Fruit fly (Drosophila melanogaster): ENCODE measurements around the gene Hsp26.

Gene Hsp26

DNA sequence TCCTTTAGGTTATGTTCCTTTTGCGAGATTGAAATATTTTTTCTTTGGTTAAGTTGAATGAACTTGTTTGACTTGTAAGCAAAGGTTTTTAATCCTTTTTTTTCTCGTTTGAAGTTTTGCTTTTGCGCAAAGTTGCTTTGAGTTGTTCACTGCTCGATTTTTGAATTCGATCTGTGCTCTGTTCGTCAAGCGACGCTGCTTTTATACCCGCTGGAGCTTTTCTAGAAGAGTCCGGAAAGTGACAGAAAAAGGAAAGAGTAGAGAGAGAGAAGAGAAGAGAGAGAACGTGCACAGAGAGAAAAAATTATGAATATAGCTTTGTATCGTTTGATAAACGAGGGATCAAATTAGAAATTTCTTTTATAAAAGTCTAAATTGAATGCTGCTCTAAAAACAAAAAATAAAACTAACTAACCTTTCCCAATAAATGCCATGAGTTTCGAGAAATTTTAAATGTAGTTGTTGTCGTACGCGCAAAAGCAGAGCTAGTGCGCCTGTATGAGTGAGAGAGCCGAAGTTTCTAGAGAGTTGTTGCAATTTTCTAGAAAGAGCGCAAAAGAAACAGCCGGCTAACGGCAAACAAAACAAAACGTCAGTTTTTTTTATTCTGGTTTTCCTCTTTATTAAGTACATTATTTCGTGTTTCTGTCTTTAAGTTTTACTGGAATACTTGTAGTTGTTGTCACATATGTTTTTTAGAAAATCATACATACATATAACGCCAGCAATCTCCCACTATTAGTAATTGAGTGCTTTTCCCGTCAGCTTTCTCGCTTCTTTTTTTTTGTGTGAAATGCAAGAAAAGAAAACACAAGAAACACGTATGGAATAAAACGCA lies at the start of gene Hsp26 (continued):
- TF ChIP-seq Doc2 (GFP tag; IDR thresholded peaks at IDR 0.05): no peak
- TF ChIP-seq CG32772 (GFP tag; IDR thresholded peaks at IDR 0.05): peak; percentile 71
- peak; percentile 49 for TF ChIP-seq B-H2 (GFP tag; optimal IDR thresholded peaks at IDR 0.05)
- peak; percentile 88 for TF ChIP-seq CG16863 (GFP tag; optimal IDR thresholded peaks at IDR 0.05)
- TF ChIP-seq Optix (GFP tag; IDR thresholded peaks at IDR 0.05): peak; percentile 23; the same call in 1 of the 3 replicates
- TF ChIP-seq CG7963 (GFP tag; IDR thresholded peaks at IDR 0.05; ENCODE audit: partially characterized antibody): no peak
- TF ChIP-seq BtbVII (GFP tag; optimal IDR thresholded peaks at IDR 0.05): peak; percentile 68
- no peak for TF ChIP-seq tll (GFP tag; optimal IDR thresholded peaks at IDR 0.05)
- no peak; the same call in 1 of the 2 replicates for TF ChIP-seq klu (GFP tag; IDR thresholded peaks at IDR 0.05)
- TF ChIP-seq Ets97D (GFP tag; optimal IDR thresholded peaks at IDR 0.05): peak; percentile 46
- TF ChIP-seq seq (GFP tag; IDR thresholded peaks at IDR 0.05): peak; percentile 88
- peak; percentile 77 for TF ChIP-seq maf-S (GFP tag; optimal IDR thresholded peaks at IDR 0.05)
- TF ChIP-seq Jarid2 (GFP tag; optimal IDR thresholded peaks at IDR 0.05): peak; percentile 75
- TF ChIP-seq CG4617 (GFP tag; optimal IDR thresholded peaks at IDR 0.05; ENCODE audit: borderline replicate concordance): peak; percentile 44
- TF ChIP-seq ttk (GFP tag; IDR thresholded peaks at IDR 0.05): peak; percentile 73
- TF ChIP-seq salm (tag; optimal IDR thresholded peaks at IDR 0.05): peak; percentile 85
- TF ChIP-seq CG4360 (GFP tag; IDR thresholded peaks at IDR 0.05): peak; percentile 54
- TF ChIP-seq CG6254 (GFP tag; optimal IDR thresholded peaks at IDR 0.05): peak; percentile 71
- TF ChIP-seq ERR (GFP tag; optimal IDR thresholded peaks at IDR 0.05): peak; percentile 42
- peak; percentile 54 for TF ChIP-seq trem (tag; optimal IDR thresholded peaks at IDR 0.05)
- TF ChIP-seq CG14860 (GFP tag; IDR thresholded peaks at IDR 0.05; ENCODE audit: partially characterized antibody): no peak
- peak; percentile 87 for TF ChIP-seq CG8388 (GFP tag; optimal IDR thresholded peaks at IDR 0.05)
- TF ChIP-seq CG2678 (tag; optimal IDR thresholded peaks at IDR 0.05): peak; percentile 86
- no peak for TF ChIP-seq CG42726 (GFP tag; IDR thresholded peaks at IDR 0.05; ENCODE audit: partially characterized antibody)
- peak; percentile 18 for TF ChIP-seq CG30431 (GFP tag; optimal IDR thresholded peaks at IDR 0.05)
- TF ChIP-seq MESR4 (GFP tag; optimal IDR thresholded peaks at IDR 0.05): peak; percentile 3
- peak; percentile 85 for TF ChIP-seq CG15601 (tag; optimal IDR thresholded peaks at IDR 0.05)
- peak; percentile 90 for TF ChIP-seq CG11695 (GFP tag; IDR thresholded peaks at IDR 0.05)
- TF ChIP-seq Antp (GFP tag; optimal IDR thresholded peaks at IDR 0.05): peak; percentile 86
- TF ChIP-seq Ada2b (GFP tag; IDR thresholded peaks at IDR 0.05): peak; percentile 84
- TF ChIP-seq CG5953 (GFP tag; IDR thresholded peaks at IDR 0.05): peak; percentile 81; the same call in 1 of the 2 replicates
- TF ChIP-seq CG3838 (GFP tag; optimal IDR thresholded peaks at IDR 0.05): peak; percentile 34
- TF ChIP-seq gce (GFP tag; IDR thresholded peaks at IDR 0.05): peak; percentile 83; the same call in 2 of the 3 replicates
- peak; percentile 75 for TF ChIP-seq Chrac-16 (GFP tag; optimal IDR thresholded peaks at IDR 0.05)
- TF ChIP-seq chinmo (GFP tag; IDR thresholded peaks at IDR 0.05; ENCODE audit: partially characterized antibody): peak; percentile 86; the same call in 2 of the 4 replicates
- peak; percentile 24 for TF ChIP-seq CG15073 (GFP tag; optimal IDR thresholded peaks at IDR 0.05)
- no peak for TF ChIP-seq CG1832 (GFP tag; optimal IDR thresholded peaks at IDR 0.05)
- peak in 1 of 2 experiments; percentile 80 for TF ChIP-seq Eip74EF (GFP tag; optimal IDR thresholded peaks at IDR 0.05)
- peak; percentile 75 for TF ChIP-seq slp2 (GFP tag; optimal IDR thresholded peaks at IDR 0.05)
- TF ChIP-seq so (GFP tag; IDR thresholded peaks at IDR 0.05): peak; percentile 92
- TF ChIP-seq lilli (GFP tag; optimal IDR thresholded peaks at IDR 0.05): peak; percentile 89
- TF ChIP-seq run (tag; optimal IDR thresholded peaks at IDR 0.05): peak; percentile 77
- no peak for TF ChIP-seq cad (GFP tag; optimal IDR thresholded peaks at IDR 0.05)
- TF ChIP-seq emc (GFP tag; optimal IDR thresholded peaks at IDR 0.05): peak; percentile 55
- peak; percentile 73 for TF ChIP-seq CG6854 (GFP tag; optimal IDR thresholded peaks at IDR 0.05)
- TF ChIP-seq toy (GFP tag; IDR thresholded peaks at IDR 0.05): no peak
- TF ChIP-seq Dll (GFP tag; IDR thresholded peaks at IDR 0.05; ENCODE audit: partially characterized antibody): peak; percentile 30; the same call in 2 of the 4 replicates
- TF ChIP-seq al (GFP tag; IDR thresholded peaks at IDR 0.05): peak; percentile 35; the same call in 1 of the 2 replicates
